Fruit fly (Drosophila melanogaster): ENCODE data around the gene Tk.
A peak's percentile ranks its signal among the peaks of the same experiment; 100 is the strongest.

The Tk gene

DNA sequence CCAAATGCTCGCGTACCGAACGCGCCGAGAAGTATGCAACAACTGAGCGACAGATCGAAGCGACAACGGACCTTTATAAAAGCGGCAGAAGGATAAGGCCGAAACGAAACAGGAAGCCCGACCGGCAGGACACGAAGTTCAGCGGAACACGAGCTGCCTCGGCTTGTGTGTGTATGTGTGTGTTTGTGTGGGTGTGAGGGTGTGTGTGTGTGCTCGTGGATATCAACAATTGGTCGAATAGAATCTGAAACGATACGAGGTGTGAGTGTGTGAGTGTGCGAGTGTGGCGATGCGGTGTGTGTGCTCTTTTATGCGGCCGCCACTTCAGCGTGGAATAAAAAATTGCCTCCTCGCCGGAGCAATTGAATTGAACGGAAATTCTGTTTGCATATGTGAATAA lies at the start of gene Tk:
Tk (minus strand) TSS at position 57 of the 400 bp plus-strand sequence.
- TF ChIP-seq CG12605 (GFP tag; IDR thresholded peaks at IDR 0.05): peak; percentile 26; the same call in 1 of the 2 replicates
- TF ChIP-seq CG9948 (tag; optimal IDR thresholded peaks at IDR 0.05): no peak

DNA sequence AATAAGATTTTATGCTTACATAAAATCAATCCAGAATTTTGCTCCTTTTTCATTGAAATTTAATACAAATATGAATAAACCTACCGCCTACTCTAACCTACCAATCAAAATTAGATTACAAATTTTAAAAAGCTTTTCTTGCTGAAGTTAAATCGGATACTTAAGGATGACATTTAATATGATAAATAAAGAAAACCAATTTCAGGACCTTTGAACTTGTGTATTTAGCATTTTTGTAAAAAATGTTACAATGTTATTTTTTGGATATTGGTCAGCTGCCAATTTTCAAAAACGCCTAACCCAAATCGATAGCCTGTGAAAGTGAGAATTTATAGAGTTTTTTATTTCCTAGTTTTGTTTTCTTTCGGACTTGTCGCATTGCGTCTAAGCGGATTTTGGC lies 43.8 kb upstream of the Tk start, which contains the start of gene CG14739:
CG14739 (minus strand) TSS at position 101 of the 400 bp plus-strand sequence.
- TF ChIP-seq CG32121 (GFP tag; IDR thresholded peaks at IDR 0.05) (no peak), Snoo (tag; optimal IDR thresholded peaks at IDR 0.05) (no peak), EcR (GFP tag; optimal IDR thresholded peaks at IDR 0.05) (no peak), CG15710 (tag; optimal IDR thresholded peaks at IDR 0.05) (no peak), CG9948 (tag; optimal IDR thresholded peaks at IDR 0.05) (no peak), D1 (tag; optimal IDR thresholded peaks at IDR 0.05) (no peak), CG13204 (GFP tag; optimal IDR thresholded peaks at IDR 0.05) (no peak), CG12605 (GFP tag; IDR thresholded peaks at IDR 0.05) (no peak), CG34367 (tag; optimal IDR thresholded peaks at IDR 0.05) (no peak), Pif1B (GFP tag; optimal IDR thresholded peaks at IDR 0.05) (no peak), Pif1A (GFP tag; optimal IDR thresholded peaks at IDR 0.05) (no peak), CG17806 (tag; optimal IDR thresholded peaks at IDR 0.05) (no peak), fd96Ca (GFP tag; IDR thresholded peaks at IDR 0.05) (no peak), rn (GFP tag; IDR thresholded peaks at IDR 0.05) (no peak), Ets98B (GFP tag; IDR thresholded peaks at IDR 0.05) (no peak), CG14655 (GFP tag; optimal IDR thresholded peaks at IDR 0.05) (no peak), CG8301 (tag; optimal IDR thresholded peaks at IDR 0.05) (no peak), CG8159 (tag; optimal IDR thresholded peaks at IDR 0.05) (no peak)

DNA sequence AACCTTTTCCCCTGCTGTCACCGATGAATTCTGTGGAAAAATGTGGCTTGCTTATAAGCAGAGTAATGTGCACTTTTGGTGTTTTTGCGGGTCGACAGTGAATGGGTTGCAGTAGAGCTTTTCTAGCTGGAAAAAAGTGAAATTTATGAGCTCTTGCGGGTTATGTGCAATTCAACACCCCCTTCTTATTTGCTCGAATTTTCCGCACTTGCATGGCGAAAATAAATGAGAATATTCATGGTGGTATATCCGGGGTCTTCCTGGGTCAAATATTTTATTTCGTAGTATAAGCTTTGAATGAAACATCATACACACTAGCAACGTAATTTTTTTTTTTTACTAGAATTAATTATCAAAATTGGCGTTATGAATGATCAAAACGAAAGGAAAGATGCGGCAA lies 35.0 kb upstream of the Tk start, which contains the start of gene CG14736:
CG14736 (plus strand) TSS at position 301 of the 400 bp plus-strand sequence.
- TF ChIP-seq CG8301 (tag; optimal IDR thresholded peaks at IDR 0.05) (no peak), Pif1A (GFP tag; optimal IDR thresholded peaks at IDR 0.05) (no peak), Ets98B (GFP tag; IDR thresholded peaks at IDR 0.05) (no peak), EcR (GFP tag; optimal IDR thresholded peaks at IDR 0.05) (no peak), CG10348 (GFP tag; IDR thresholded peaks at IDR 0.05) (no peak), CG4496 (GFP tag; IDR thresholded peaks at IDR 0.05) (no peak), CG32121 (GFP tag; IDR thresholded peaks at IDR 0.05) (no peak), Pif1B (GFP tag; optimal IDR thresholded peaks at IDR 0.05) (no peak), CG13204 (GFP tag; optimal IDR thresholded peaks at IDR 0.05) (no peak), CG9948 (tag; optimal IDR thresholded peaks at IDR 0.05) (no peak), D1 (tag; optimal IDR thresholded peaks at IDR 0.05) (no peak)

DNA sequence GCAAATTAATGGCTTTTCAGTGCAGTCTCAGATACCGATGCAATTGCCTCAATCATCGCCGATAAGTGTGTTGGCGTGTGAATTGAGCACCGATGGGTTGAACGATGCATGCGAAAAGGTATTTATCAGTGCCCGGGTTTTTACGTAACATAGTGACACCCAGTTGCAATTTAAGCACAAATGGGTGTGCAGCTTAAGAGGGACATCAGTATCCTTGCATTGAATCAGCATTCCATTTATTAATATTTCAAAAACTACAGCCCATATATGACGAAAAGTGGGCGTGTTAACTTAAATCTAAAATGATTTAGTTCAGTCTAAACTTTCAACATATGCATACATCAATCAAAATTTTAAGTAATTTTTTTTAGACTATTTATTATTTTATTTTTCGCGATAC lies 27.6 kb upstream of the Tk start, which contains the start of gene ssp5:
ssp5 (plus strand) TSS at position 301 of the 400 bp plus-strand sequence.
- TF ChIP-seq CG8159 (tag; optimal IDR thresholded peaks at IDR 0.05) (no peak), CG15710 (tag; optimal IDR thresholded peaks at IDR 0.05) (no peak), rn (GFP tag; IDR thresholded peaks at IDR 0.05) (no peak), CG12605 (GFP tag; IDR thresholded peaks at IDR 0.05) (no peak), CG13204 (GFP tag; optimal IDR thresholded peaks at IDR 0.05) (no peak), EcR (GFP tag; optimal IDR thresholded peaks at IDR 0.05) (no peak), CG32121 (GFP tag; IDR thresholded peaks at IDR 0.05) (no peak), CG9948 (tag; optimal IDR thresholded peaks at IDR 0.05) (no peak)

DNA sequence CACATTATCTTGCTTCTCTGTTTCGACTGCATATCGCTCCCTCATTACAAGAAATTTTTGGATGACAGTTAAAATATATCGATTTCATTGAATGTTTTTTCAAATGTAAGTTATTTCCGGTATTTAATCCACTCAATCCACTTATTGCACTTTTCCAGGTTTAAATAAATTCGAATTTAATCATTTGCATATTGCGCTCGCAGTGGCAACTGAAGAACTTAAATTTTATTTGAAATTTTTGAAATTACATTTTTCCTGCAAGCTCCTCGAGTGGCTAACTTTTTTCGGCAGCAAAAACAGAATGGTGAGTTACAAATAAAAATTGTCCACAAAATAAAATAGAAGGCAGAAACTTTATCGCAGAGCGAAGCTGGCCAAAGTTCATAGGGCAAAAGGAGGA lies 26.4 kb upstream of the Tk start, which contains the start of the genes CG31358, CG42504 and CG42505:
CG31358 (minus strand) TSS at position 101 of the 400 bp plus-strand sequence.
CG42504 (minus strand) TSS at position 101 of the 400 bp plus-strand sequence.
CG42505 (minus strand) TSS at position 101 of the 400 bp plus-strand sequence.
- TF ChIP-seq Ets98B (GFP tag; IDR thresholded peaks at IDR 0.05): no peak
- TF ChIP-seq CG4496 (GFP tag; IDR thresholded peaks at IDR 0.05): no peak
- TF ChIP-seq CG12605 (GFP tag; IDR thresholded peaks at IDR 0.05): no peak

DNA sequence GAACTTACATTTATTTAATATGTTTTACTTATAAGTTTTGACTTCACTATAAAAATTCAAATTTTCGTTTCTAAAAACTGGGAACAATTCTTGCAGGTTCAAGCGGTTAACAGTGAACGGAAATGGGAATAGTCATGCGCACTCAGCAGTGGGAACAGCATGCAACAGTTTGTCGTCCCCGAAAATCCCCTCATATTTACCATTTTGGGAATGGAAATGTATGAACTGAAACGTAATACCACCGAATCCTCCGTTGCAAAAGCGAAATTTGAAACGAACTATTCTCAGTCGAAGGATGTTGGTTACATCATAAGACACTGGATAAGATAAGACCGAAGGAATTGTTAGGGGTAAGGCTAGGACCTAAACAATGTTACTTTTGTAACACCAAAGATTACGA lies 15.7 kb upstream of the Tk start:
- TF ChIP-seq CG13204 (GFP tag; optimal IDR thresholded peaks at IDR 0.05) (no peak), CG9948 (tag; optimal IDR thresholded peaks at IDR 0.05) (no peak)

DNA sequence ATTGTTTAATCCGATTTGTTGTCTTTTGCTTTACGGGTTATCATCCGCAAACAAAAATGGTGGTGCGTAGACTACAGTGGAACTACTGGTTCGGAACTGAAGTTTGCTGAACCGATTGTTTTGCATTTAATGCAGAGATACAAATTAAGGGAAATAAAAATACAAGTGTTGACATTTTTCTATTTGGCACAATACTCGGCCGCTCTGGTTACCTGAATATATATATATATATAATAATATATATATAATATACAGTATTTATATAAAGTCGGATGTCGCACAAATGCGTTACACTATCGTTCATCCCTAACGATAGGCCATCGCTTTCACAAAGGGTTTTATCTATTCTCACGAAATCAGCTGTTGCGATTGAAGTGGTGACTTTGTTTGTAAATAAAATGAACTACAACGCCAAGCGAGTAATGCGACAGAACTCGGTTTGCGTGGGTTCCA lies 11.6 kb upstream of the Tk start, which contains the start of the genes DCAF12 and Spt3:
DCAF12 (minus strand) TSS at position 204 of the 453 bp plus-strand sequence.
Spt3 (plus strand) TSS at position 329 of the 453 bp plus-strand sequence.
- TF ChIP-seq CG8301 (tag; optimal IDR thresholded peaks at IDR 0.05) (no peak), EcR (GFP tag; optimal IDR thresholded peaks at IDR 0.05) (no peak), rn (GFP tag; IDR thresholded peaks at IDR 0.05) (no peak), CG4496 (GFP tag; IDR thresholded peaks at IDR 0.05) (no peak), Pif1B (GFP tag; optimal IDR thresholded peaks at IDR 0.05) (peak; percentile 14), CG32121 (GFP tag; IDR thresholded peaks at IDR 0.05) (peak; percentile 21; the same call in 1 of the 2 replicates), CG8159 (tag; optimal IDR thresholded peaks at IDR 0.05) (no peak), CG17806 (tag; optimal IDR thresholded peaks at IDR 0.05) (peak; percentile 32), CG12605 (GFP tag; IDR thresholded peaks at IDR 0.05) (no peak), CG15710 (tag; optimal IDR thresholded peaks at IDR 0.05) (peak; percentile 54), CG10348 (GFP tag; IDR thresholded peaks at IDR 0.05) (no peak)
